Worm (Caenorhabditis elegans) whole organism, L1 larva: ENCODE data around the gene sre-39.

Source experiments
- C04F5.9 ChIP-seq: sonication (generic microtip); optimal IDR thresholded peaks from 2 replicates; lab custom pipeline; 2016; ENCODE audit warnings: missing genetic modification characterization, missing compliant biosample characterization
- F16B12.6 ChIP-seq: fragments of 150-350 bp; optimal IDR thresholded peaks from 2 replicates; lab custom pipeline; 2014; ENCODE audit warnings: missing biosample characterization, missing genetic modification characterization
- Y116A8C.19 ChIP-seq: sonication (generic microtip); optimal IDR thresholded peaks from 2 replicates; lab custom pipeline; 2016; ENCODE audit warnings: missing compliant biosample characterization, missing genetic modification characterization, borderline replicate concordance
- alr-1 ChIP-seq: fragments of 200-800 bp; sonication (Bioruptor generic); optimal IDR thresholded peaks from 2 replicates; lab custom pipeline; 2018; ENCODE audit warnings: borderline replicate concordance, mild to moderate bottlenecking, missing genetic modification characterization, missing compliant biosample characterization
- blmp-1 ChIP-seq: fragments of 150-350 bp; optimal IDR thresholded peaks from 2 replicates; lab custom pipeline; 2014; ENCODE audit warnings: missing biosample characterization, missing genetic modification characterization
- ceh-82 ChIP-seq, 3 experiments: fragments of 150-350 bp in 1 of 3; sonication (generic microtip) in 2 of 3; optimal IDR thresholded peaks; 2 replicates each; lab custom pipeline; 2014 to 2017; ENCODE audit warnings: missing biosample characterization in 3 of 3, missing genetic modification characterization in 3 of 3
- ceh-90 ChIP-seq: sonication (generic microtip); optimal IDR thresholded peaks from 2 replicates; lab custom pipeline; 2016; ENCODE audit warnings: missing genetic modification characterization, missing compliant biosample characterization
- ces-1 ChIP-seq: fragments of 150-350 bp; optimal IDR thresholded peaks from 2 replicates; lab custom pipeline; 2014; ENCODE audit warnings: missing biosample characterization, missing genetic modification reagents, missing genetic modification characterization
- dsc-1 ChIP-seq: sonication (generic microtip); optimal IDR thresholded peaks from 2 replicates; lab custom pipeline; 2016; ENCODE audit warnings: mild to moderate bottlenecking, missing genetic modification characterization, missing compliant biosample characterization
- efl-1 ChIP-seq, 4 experiments: fragments of 150-350 bp; optimal IDR thresholded peaks in 3 of 4; peaks in 1 of 4; 1 replicate in 1 of 4; 2 replicates in 3 of 4; lab custom pipeline; 2014; ENCODE audit warnings: missing biosample characterization in 2 of 4, missing genetic modification characterization in 2 of 4, missing genetic modification reagents in 2 of 4
- efl-3 ChIP-seq: fragments of 200-800 bp; sonication (Bioruptor generic); optimal IDR thresholded peaks from 2 replicates; lab custom pipeline; 2018; ENCODE audit warnings: mild to moderate bottlenecking, missing genetic modification characterization, missing compliant biosample characterization
- elt-2 ChIP-seq: sonication (generic microtip); optimal IDR thresholded peaks from 2 replicates; lab custom pipeline; 2016; ENCODE audit warnings: missing genetic modification characterization, mild to moderate bottlenecking, inconsistent platforms, missing compliant biosample characterization, missing genetic modification reagents
- elt-3 ChIP-seq, 6 experiments: fragments of 150-350 bp in 1 of 6; sonication (generic microtip); optimal IDR thresholded peaks; 2 replicates each; lab custom pipeline; 2017 to 2018; ENCODE audit warnings: missing biosample characterization in 6 of 6, missing genetic modification characterization in 6 of 6, inconsistent platforms in 1 of 6
- ets-5 ChIP-seq: fragments of 200-800 bp; sonication (Bioruptor generic); IDR thresholded peaks from 2 replicates; pipeline ENCODE4 v1.3.6; 2022; ENCODE audit warnings: missing genetic modification characterization, missing compliant biosample characterization
- fkh-10 ChIP-seq: sonication (generic microtip); optimal IDR thresholded peaks from 2 replicates; lab custom pipeline; 2017; ENCODE audit warnings: missing biosample characterization, missing genetic modification reagents, missing genetic modification characterization
- fkh-4 ChIP-seq: sonication (generic microtip); optimal IDR thresholded peaks from 2 replicates; lab custom pipeline; 2016; ENCODE audit warnings: missing compliant biosample characterization, missing genetic modification characterization, borderline replicate concordance
- fkh-8 ChIP-seq: sonication (generic microtip); optimal IDR thresholded peaks from 2 replicates; lab custom pipeline; 2016; ENCODE audit warnings: mild to moderate bottlenecking, missing genetic modification characterization, missing compliant biosample characterization
- grh-1 ChIP-seq: fragments of 200-800 bp; sonication (Bioruptor generic); IDR thresholded peaks from 2 replicates; pipeline ENCODE4 v1.3.6; 2022; ENCODE audit warnings: missing genetic modification reagents, missing genetic modification characterization, missing compliant biosample characterization
- hlh-4 ChIP-seq: sonication (generic microtip); optimal IDR thresholded peaks from 2 replicates; lab custom pipeline; 2016; ENCODE audit warnings: mild to moderate bottlenecking, missing genetic modification characterization, missing compliant biosample characterization
- hpl-2 ChIP-seq: fragments of 150-350 bp; optimal IDR thresholded peaks from 2 replicates; lab custom pipeline; 2014; ENCODE audit warnings: missing biosample characterization, missing genetic modification reagents, missing genetic modification characterization
- irx-1 ChIP-seq: sonication (generic microtip); optimal IDR thresholded peaks from 2 replicates; lab custom pipeline; 2016; ENCODE audit warnings: missing genetic modification characterization, missing compliant biosample characterization
- jun-1 ChIP-seq: fragments of 150-350 bp; optimal IDR thresholded peaks from 2 replicates; lab custom pipeline; 2014; ENCODE audit warnings: missing biosample characterization, missing genetic modification reagents, missing genetic modification characterization
- lin-14 ChIP-seq: fragments of 200-800 bp; sonication (Bioruptor generic); optimal IDR thresholded peaks from 2 replicates; lab custom pipeline; 2018; ENCODE audit warnings: mild to moderate bottlenecking, missing genetic modification characterization, moderate library complexity, missing compliant biosample characterization
- lin-15B ChIP-seq: fragments of 150-350 bp; sonication (generic microtip); optimal IDR thresholded peaks from 3 replicates; lab custom pipeline; 2014; ENCODE audit warnings: missing biosample characterization, missing genetic modification characterization
- lin-35 ChIP-seq, 2 experiments: fragments of 150-350 bp; optimal IDR thresholded peaks; 2 replicates each; lab custom pipeline; 2014; ENCODE audit warnings: missing biosample characterization in 2 of 2, missing genetic modification characterization in 2 of 2, missing genetic modification reagents in 2 of 2
- lir-3 ChIP-seq: sonication (generic microtip); optimal IDR thresholded peaks from 2 replicates; lab custom pipeline; 2016; ENCODE audit warnings: mild to moderate bottlenecking, missing genetic modification characterization, moderate library complexity, missing compliant biosample characterization; ENCODE audit not compliant: poor library complexity
- lsy-2 ChIP-seq, 2 experiments: fragments of 150-350 bp; optimal IDR thresholded peaks; 2 replicates each; lab custom pipeline; 2014; ENCODE audit warnings: missing biosample characterization in 2 of 2, missing genetic modification characterization in 2 of 2
- mep-1 ChIP-seq: fragments of 150-350 bp; optimal IDR thresholded peaks from 2 replicates; lab custom pipeline; 2014; ENCODE audit warnings: missing biosample characterization, missing genetic modification characterization
- nhr-19 ChIP-seq: fragments of 200-800 bp; sonication (Bioruptor generic); conservative IDR thresholded peaks from 2 replicates; pipeline ENCODE4 v1.3.6; 2022; ENCODE audit warnings: missing genetic modification characterization, missing compliant biosample characterization
- nhr-20 ChIP-seq: sonication (generic microtip); optimal IDR thresholded peaks from 2 replicates; lab custom pipeline; 2016; ENCODE audit warnings: mild to moderate bottlenecking, missing genetic modification characterization, missing compliant biosample characterization
- nhr-237 ChIP-seq: fragments of 150-350 bp; optimal IDR thresholded peaks from 2 replicates; lab custom pipeline; 2014; ENCODE audit warnings: missing biosample characterization, missing genetic modification characterization
- nhr-47 ChIP-seq: sonication (generic microtip); optimal IDR thresholded peaks from 2 replicates; lab custom pipeline; 2016; ENCODE audit warnings: mild to moderate bottlenecking, missing genetic modification characterization, moderate library complexity, missing compliant biosample characterization
- nhr-71 ChIP-seq: sonication (generic microtip); optimal IDR thresholded peaks from 2 replicates; lab custom pipeline; 2016; ENCODE audit warnings: mild to moderate bottlenecking, missing genetic modification characterization, moderate library complexity, missing compliant biosample characterization
- nhr-76 ChIP-seq: sonication (generic microtip); optimal IDR thresholded peaks from 2 replicates; lab custom pipeline; 2017; ENCODE audit warnings: missing biosample characterization, missing genetic modification characterization
- nhr-77 ChIP-seq: fragments of 150-350 bp; optimal IDR thresholded peaks from 2 replicates; lab custom pipeline; 2014; ENCODE audit warnings: missing biosample characterization, missing genetic modification characterization
- nhr-84 ChIP-seq: sonication (generic microtip); optimal IDR thresholded peaks from 2 replicates; lab custom pipeline; 2017; ENCODE audit warnings: missing biosample characterization, missing genetic modification characterization
- nhr-85 ChIP-seq: sonication (generic microtip); peaks from one replicate; lab custom pipeline; 2016; ENCODE audit warnings: missing genetic modification characterization, inconsistent platforms, missing compliant biosample characterization
- nhr-90 ChIP-seq: sonication (generic microtip); optimal IDR thresholded peaks from 2 replicates; lab custom pipeline; 2016; ENCODE audit warnings: mild to moderate bottlenecking, missing genetic modification characterization, missing compliant biosample characterization; ENCODE audit not compliant: poor library complexity
- pqm-1 ChIP-seq: sonication (generic microtip); optimal IDR thresholded peaks from 3 replicates; lab custom pipeline; 2017; ENCODE audit warnings: missing biosample characterization, missing genetic modification characterization
- rnt-1 ChIP-seq: sonication (generic microtip); optimal IDR thresholded peaks from 2 replicates; lab custom pipeline; 2016; ENCODE audit warnings: mild to moderate bottlenecking, missing genetic modification characterization, moderate library complexity, missing compliant biosample characterization
- snu-23 ChIP-seq: sonication (generic microtip); optimal IDR thresholded peaks from 2 replicates; lab custom pipeline; 2016; ENCODE audit warnings: missing genetic modification characterization, missing compliant biosample characterization
- swsn-7 ChIP-seq: sonication (generic microtip); optimal IDR thresholded peaks from 2 replicates; lab custom pipeline; 2016; ENCODE audit warnings: missing genetic modification characterization, missing compliant biosample characterization
- tlp-1 ChIP-seq: fragments of 150-350 bp; optimal IDR thresholded peaks from 2 replicates; lab custom pipeline; 2014; ENCODE audit warnings: missing biosample characterization, missing genetic modification characterization
- unc-30 ChIP-seq: sonication (generic microtip); optimal IDR thresholded peaks from 2 replicates; lab custom pipeline; 2017; ENCODE audit warnings: missing biosample characterization, missing genetic modification characterization
- unc-62 ChIP-seq: fragments of 150-350 bp; optimal IDR thresholded peaks from 2 replicates; lab custom pipeline; 2014; ENCODE audit warnings: missing biosample characterization, missing genetic modification reagents, missing genetic modification characterization
- unc-86 ChIP-seq: sonication (generic microtip); optimal IDR thresholded peaks from 2 replicates; lab custom pipeline; 2016; ENCODE audit warnings: missing genetic modification characterization, missing compliant biosample characterization
- unc-98 ChIP-seq: fragments of 200-800 bp; sonication (Bioruptor generic); IDR thresholded peaks from 2 replicates; pipeline ENCODE4 v1.3.6; 2022; ENCODE audit warnings: missing genetic modification characterization, missing compliant biosample characterization
- zip-4 ChIP-seq: fragments of 200-800 bp; sonication (Bioruptor generic); optimal IDR thresholded peaks from 2 replicates; lab custom pipeline; 2018; ENCODE audit warnings: mild to moderate bottlenecking, missing genetic modification characterization, moderate library complexity, missing compliant biosample characterization
- ztf-11 ChIP-seq, 2 experiments: sonication (generic microtip); optimal IDR thresholded peaks; 2 replicates each; lab custom pipeline; 2016 to 2017; ENCODE audit warnings: missing genetic modification characterization in 2 of 2, missing biosample characterization in 1 of 2, missing compliant biosample characterization in 1 of 2

Gene sre-39

DNA sequence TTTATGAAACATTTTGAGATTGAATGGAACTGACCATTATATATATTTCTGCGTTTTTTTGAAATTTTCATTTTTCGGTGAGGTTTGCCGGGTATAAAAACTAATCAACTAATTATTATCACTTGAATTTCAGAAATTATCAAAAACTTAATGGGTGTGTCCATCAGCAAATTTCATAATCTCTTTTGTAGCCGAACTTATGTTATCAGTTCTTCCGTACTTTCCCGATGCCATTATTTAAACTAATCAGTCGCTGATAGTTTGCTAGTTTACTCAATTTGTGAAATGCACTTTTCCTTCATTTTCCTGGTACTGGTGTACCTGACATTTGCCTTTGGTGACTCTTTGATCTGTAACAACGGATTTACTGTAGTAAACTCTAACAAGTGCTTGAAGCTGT is 12.9 kb upstream of the sre-39 start:
- TF ChIP-seq tlp-1 (tag; lab: Kevin White, UChicago) (peak; percentile 46), pqm-1 (peak; percentile 32), fkh-8 (no peak), lin-15B (no peak), jun-1 (tag; lab: Kevin White, UChicago) (no peak), elt-2 (tag; lab: Kevin White, UChicago) (peak; percentile 99), ceh-82 (tag; optimal IDR thresholded peaks at IDR 0.05; lab: Kevin White, UChicago) (no peak)

DNA sequence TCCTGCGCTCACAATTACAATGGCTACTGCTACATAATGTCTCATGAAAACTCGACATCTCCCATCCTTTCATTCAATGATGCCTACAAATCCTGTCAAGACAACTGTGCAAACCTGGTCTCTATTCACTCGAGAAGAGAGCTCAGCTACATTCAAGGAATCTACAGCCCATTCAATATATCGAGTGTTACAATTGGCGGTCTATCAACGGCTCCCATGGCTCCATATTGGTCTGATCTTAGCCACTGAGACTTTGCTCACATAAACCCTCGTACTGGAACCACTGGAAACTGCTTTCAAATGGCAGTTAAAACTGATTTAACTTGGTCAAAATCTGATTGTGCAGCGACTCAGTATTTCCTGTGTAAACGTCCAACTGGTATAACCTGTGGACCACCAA is 11.6 kb upstream of the sre-39 start, which contains the start of gene T05A7.3:
Gene T05A7.3 (plus strand): TSS at position 301 of the 400 bp plus-strand sequence.
- TF ChIP-seq blmp-1 (no peak), efl-3 (GFP tag; lab: Kevin White, UChicago) (no peak), F16B12.6 (tag; lab: Kevin White, UChicago) (no peak), nhr-237 (tag; lab: Kevin White, UChicago) (no peak), pqm-1 (no peak), nhr-90 (tag; lab: Kevin White, UChicago) (no peak), hlh-4 (tag; lab: Kevin White, UChicago) (no peak), nhr-19 (GFP tag; lab: Robert Waterston, UW) (no peak), ces-1 (no peak), mep-1 (tag; lab: Kevin White, UChicago) (no peak), lin-14 (GFP tag; lab: Kevin White, UChicago) (no peak), irx-1 (no peak), fkh-4 (tag; lab: Kevin White, UChicago) (no peak), efl-1 (optimal IDR thresholded peaks at IDR 0.05; lab: Kevin White, UChicago) (no peak), efl-1 (GFP tag; optimal IDR thresholded peaks at IDR 0.05 in 1 of 2; lab: Kevin White, UChicago) (no peak), lin-35 (GFP tag; optimal IDR thresholded peaks at IDR 0.05; lab: Kevin White, UChicago) (no peak), ceh-90 (tag; lab: Kevin White, UChicago) (no peak), unc-30 (no peak), grh-1 (no peak), zip-4 (no peak)
- TF ChIP-seq, all 84 proteins: peak for 0

DNA sequence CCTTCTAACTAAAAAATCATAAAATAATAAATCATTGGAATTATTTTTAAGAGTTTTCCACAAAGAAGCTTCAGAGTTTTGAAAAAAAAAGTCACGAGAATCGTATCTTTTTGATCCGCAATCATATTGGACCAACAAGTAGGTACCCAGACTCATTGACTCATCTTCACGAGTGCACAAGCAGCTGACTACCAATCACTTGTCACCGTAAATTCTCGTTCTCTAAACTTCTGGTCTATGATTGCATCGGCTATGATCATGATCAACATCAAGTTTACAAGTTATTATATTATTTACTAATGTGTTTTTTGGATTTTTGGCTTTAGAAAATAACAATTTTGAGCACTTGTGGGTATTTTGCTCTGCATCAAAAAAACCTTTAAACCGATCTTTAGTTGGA is 10.8 kb upstream of the sre-39 start:
- no peak for TF ChIP-seq ets-5 (GFP tag; lab: Robert Waterston, UW)
- no peak for TF ChIP-seq hpl-2 (GFP tag; lab: Kevin White, UChicago)
- TF ChIP-seq C04F5.9 (tag; lab: Kevin White, UChicago), result no peak
- TF ChIP-seq ceh-82 (tag; optimal IDR thresholded peaks at IDR 0.05; lab: Kevin White, UChicago), result no peak
- TF ChIP-seq fkh-10 (GFP tag; lab: Kevin White, UChicago), result no peak
- peak; percentile 26 for TF ChIP-seq rnt-1 (tag; lab: Kevin White, UChicago)
- no peak for TF ChIP-seq nhr-47
- no peak for TF ChIP-seq elt-3 (tag; optimal IDR thresholded peaks at IDR 0.05; lab: Kevin White, UChicago)
- no peak for TF ChIP-seq dsc-1 (tag; lab: Kevin White, UChicago)
- TF ChIP-seq unc-62, result no peak
- no peak for TF ChIP-seq unc-86 (tag; lab: Kevin White, UChicago)
- peak; percentile 49 for TF ChIP-seq lin-14 (GFP tag; lab: Kevin White, UChicago)
- TF ChIP-seq nhr-19 (GFP tag; lab: Robert Waterston, UW), result 0 out of 2 replicates have a peak, but pooled peaks have one; percentile 17
- TF ChIP-seq nhr-77 (tag; lab: Kevin White, UChicago), result no peak
- no peak for TF ChIP-seq nhr-76 (tag; lab: Kevin White, UChicago)
- TF ChIP-seq lin-15B, result no peak
- peak; percentile 14 for TF ChIP-seq lir-3 (tag; lab: Kevin White, UChicago)
- no peak for TF ChIP-seq ztf-11 (tag; optimal IDR thresholded peaks at IDR 0.05; lab: Kevin White, UChicago)
- no peak for TF ChIP-seq nhr-20 (tag; lab: Kevin White, UChicago)
- no peak for TF ChIP-seq swsn-7 (tag; lab: Kevin White, UChicago)
- no peak for TF ChIP-seq Y116A8C.19
- TF ChIP-seq snu-23 (GFP tag; lab: Kevin White, UChicago), result peak; percentile 5
- no peak for TF ChIP-seq alr-1 (tag; lab: Kevin White, UChicago)
- TF ChIP-seq lsy-2 (tag; optimal IDR thresholded peaks at IDR 0.05; lab: Kevin White, UChicago), result peak in 1 of 2 experiments; percentile 22
- no peak for TF ChIP-seq nhr-85
- no peak for TF ChIP-seq efl-1 (optimal IDR thresholded peaks at IDR 0.05; lab: Kevin White, UChicago)
- TF ChIP-seq efl-1 (GFP tag; optimal IDR thresholded peaks at IDR 0.05 in 1 of 2; lab: Kevin White, UChicago), result no peak
- no peak for TF ChIP-seq hlh-4 (tag; lab: Kevin White, UChicago)
- TF ChIP-seq zip-4, result no peak
- TF ChIP-seq nhr-84 (tag; lab: Kevin White, UChicago), result no peak
- TF ChIP-seq unc-98 (GFP tag; lab: Robert Waterston, UW), result no peak
- TF ChIP-seq nhr-71 (tag; lab: Kevin White, UChicago), result peak; percentile 48
